Worm (Caenorhabditis elegans) whole organism, L1 larva: ENCODE results near the gene K02D10.8.

ENCODE experiments used
- C04F5.9 ChIP-seq: sonication (generic microtip); optimal IDR thresholded peaks from 2 replicates; lab custom pipeline; 2016; ENCODE audit warnings: missing genetic modification characterization, missing compliant biosample characterization
- F16B12.6 ChIP-seq: fragments of 150-350 bp; optimal IDR thresholded peaks from 2 replicates; lab custom pipeline; 2014; ENCODE audit warnings: missing biosample characterization, missing genetic modification characterization
- Y116A8C.19 ChIP-seq: sonication (generic microtip); optimal IDR thresholded peaks from 2 replicates; lab custom pipeline; 2016; ENCODE audit warnings: missing compliant biosample characterization, missing genetic modification characterization, borderline replicate concordance
- aha-1 ChIP-seq: fragments of 150-350 bp; optimal IDR thresholded peaks from 2 replicates; lab custom pipeline; 2014; ENCODE audit warnings: missing biosample characterization, missing genetic modification characterization
- alr-1 ChIP-seq: fragments of 200-800 bp; sonication (Bioruptor generic); optimal IDR thresholded peaks from 2 replicates; lab custom pipeline; 2018; ENCODE audit warnings: borderline replicate concordance, mild to moderate bottlenecking, missing genetic modification characterization, missing compliant biosample characterization
- ama-1 ChIP-seq: fragments of 150-350 bp; optimal IDR thresholded peaks from 2 replicates; lab custom pipeline; 2014
- blmp-1 ChIP-seq: fragments of 150-350 bp; optimal IDR thresholded peaks from 2 replicates; lab custom pipeline; 2014; ENCODE audit warnings: missing biosample characterization, missing genetic modification characterization
- ceh-63 ChIP-seq: fragments of 200-800 bp; sonication (Bioruptor generic); optimal IDR thresholded peaks from 2 replicates; lab custom pipeline; 2018; ENCODE audit warnings: mild to moderate bottlenecking, missing genetic modification characterization, missing compliant biosample characterization
- ceh-82 ChIP-seq, 3 experiments: fragments of 150-350 bp in 1 of 3; sonication (generic microtip) in 2 of 3; optimal IDR thresholded peaks; 2 replicates each; lab custom pipeline; 2014 to 2017; ENCODE audit warnings: missing biosample characterization in 3 of 3, missing genetic modification characterization in 3 of 3
- ceh-90 ChIP-seq: sonication (generic microtip); optimal IDR thresholded peaks from 2 replicates; lab custom pipeline; 2016; ENCODE audit warnings: missing genetic modification characterization, missing compliant biosample characterization
- ces-1 ChIP-seq: fragments of 150-350 bp; optimal IDR thresholded peaks from 2 replicates; lab custom pipeline; 2014; ENCODE audit warnings: missing biosample characterization, missing genetic modification reagents, missing genetic modification characterization
- efl-1 ChIP-seq, 4 experiments: fragments of 150-350 bp; optimal IDR thresholded peaks in 3 of 4; peaks in 1 of 4; 1 replicate in 1 of 4; 2 replicates in 3 of 4; lab custom pipeline; 2014; ENCODE audit warnings: missing biosample characterization in 2 of 4, missing genetic modification characterization in 2 of 4, missing genetic modification reagents in 2 of 4
- elt-2 ChIP-seq: sonication (generic microtip); optimal IDR thresholded peaks from 2 replicates; lab custom pipeline; 2016; ENCODE audit warnings: missing genetic modification characterization, mild to moderate bottlenecking, inconsistent platforms, missing compliant biosample characterization, missing genetic modification reagents
- ets-5 ChIP-seq: fragments of 200-800 bp; sonication (Bioruptor generic); IDR thresholded peaks from 2 replicates; pipeline ENCODE4 v1.3.6; 2022; ENCODE audit warnings: missing genetic modification characterization, missing compliant biosample characterization
- fkh-10 ChIP-seq: sonication (generic microtip); optimal IDR thresholded peaks from 2 replicates; lab custom pipeline; 2017; ENCODE audit warnings: missing biosample characterization, missing genetic modification reagents, missing genetic modification characterization
- fkh-8 ChIP-seq: sonication (generic microtip); optimal IDR thresholded peaks from 2 replicates; lab custom pipeline; 2016; ENCODE audit warnings: mild to moderate bottlenecking, missing genetic modification characterization, missing compliant biosample characterization
- hlh-4 ChIP-seq: sonication (generic microtip); optimal IDR thresholded peaks from 2 replicates; lab custom pipeline; 2016; ENCODE audit warnings: mild to moderate bottlenecking, missing genetic modification characterization, missing compliant biosample characterization
- hpl-2 ChIP-seq: fragments of 150-350 bp; optimal IDR thresholded peaks from 2 replicates; lab custom pipeline; 2014; ENCODE audit warnings: missing biosample characterization, missing genetic modification reagents, missing genetic modification characterization
- irx-1 ChIP-seq: sonication (generic microtip); optimal IDR thresholded peaks from 2 replicates; lab custom pipeline; 2016; ENCODE audit warnings: missing genetic modification characterization, missing compliant biosample characterization
- isw-1 ChIP-seq: fragments of 200-800 bp; sonication (Bioruptor generic); IDR thresholded peaks from 2 replicates; pipeline ENCODE4 v1.3.6; 2022; ENCODE audit warnings: missing genetic modification characterization, missing compliant biosample characterization
- jun-1 ChIP-seq: fragments of 150-350 bp; optimal IDR thresholded peaks from 2 replicates; lab custom pipeline; 2014; ENCODE audit warnings: missing biosample characterization, missing genetic modification reagents, missing genetic modification characterization
- lin-13 ChIP-seq: fragments of 150-350 bp; optimal IDR thresholded peaks from 2 replicates; lab custom pipeline; 2014; ENCODE audit warnings: missing biosample characterization, missing genetic modification reagents, missing genetic modification characterization
- lin-35 ChIP-seq, 2 experiments: fragments of 150-350 bp; optimal IDR thresholded peaks; 2 replicates each; lab custom pipeline; 2014; ENCODE audit warnings: missing biosample characterization in 2 of 2, missing genetic modification characterization in 2 of 2, missing genetic modification reagents in 2 of 2
- lin-39 ChIP-seq: fragments of 150-350 bp; optimal IDR thresholded peaks from 2 replicates; lab custom pipeline; 2014; ENCODE audit warnings: missing biosample characterization, missing genetic modification reagents, missing genetic modification characterization
- lir-3 ChIP-seq: sonication (generic microtip); optimal IDR thresholded peaks from 2 replicates; lab custom pipeline; 2016; ENCODE audit warnings: mild to moderate bottlenecking, missing genetic modification characterization, moderate library complexity, missing compliant biosample characterization; ENCODE audit not compliant: poor library complexity
- mab-9 ChIP-seq: fragments of 200-800 bp; sonication (Bioruptor generic); IDR thresholded peaks from 2 replicates; pipeline ENCODE4 v1.3.6; 2022; ENCODE audit warnings: missing genetic modification reagents, missing genetic modification characterization, missing compliant biosample characterization
- mdl-1 ChIP-seq, 2 experiments: fragments of 150-350 bp; optimal IDR thresholded peaks; 2 replicates each; lab custom pipeline; 2014 to 2017; ENCODE audit warnings: missing biosample characterization in 2 of 2, missing genetic modification characterization in 2 of 2, inconsistent platforms in 1 of 2
- mef-2 ChIP-seq: fragments of 150-350 bp; optimal IDR thresholded peaks from 2 replicates; lab custom pipeline; 2014; ENCODE audit warnings: missing biosample characterization, missing genetic modification characterization
- mep-1 ChIP-seq: fragments of 150-350 bp; optimal IDR thresholded peaks from 2 replicates; lab custom pipeline; 2014; ENCODE audit warnings: missing biosample characterization, missing genetic modification characterization
- nhr-12 ChIP-seq: sonication (generic microtip); optimal IDR thresholded peaks from 2 replicates; lab custom pipeline; 2017; ENCODE audit warnings: missing biosample characterization, missing genetic modification characterization
- nhr-19 ChIP-seq: fragments of 200-800 bp; sonication (Bioruptor generic); conservative IDR thresholded peaks from 2 replicates; pipeline ENCODE4 v1.3.6; 2022; ENCODE audit warnings: missing genetic modification characterization, missing compliant biosample characterization
- nhr-20 ChIP-seq: sonication (generic microtip); optimal IDR thresholded peaks from 2 replicates; lab custom pipeline; 2016; ENCODE audit warnings: mild to moderate bottlenecking, missing genetic modification characterization, missing compliant biosample characterization
- nhr-28 ChIP-seq: fragments of 150-350 bp; optimal IDR thresholded peaks from 2 replicates; lab custom pipeline; 2014; ENCODE audit warnings: missing biosample characterization, missing genetic modification characterization
- nhr-47 ChIP-seq: sonication (generic microtip); optimal IDR thresholded peaks from 2 replicates; lab custom pipeline; 2016; ENCODE audit warnings: mild to moderate bottlenecking, missing genetic modification characterization, moderate library complexity, missing compliant biosample characterization
- nhr-71 ChIP-seq: sonication (generic microtip); optimal IDR thresholded peaks from 2 replicates; lab custom pipeline; 2016; ENCODE audit warnings: mild to moderate bottlenecking, missing genetic modification characterization, moderate library complexity, missing compliant biosample characterization
- nhr-85 ChIP-seq: sonication (generic microtip); peaks from one replicate; lab custom pipeline; 2016; ENCODE audit warnings: missing genetic modification characterization, inconsistent platforms, missing compliant biosample characterization
- nhr-90 ChIP-seq: sonication (generic microtip); optimal IDR thresholded peaks from 2 replicates; lab custom pipeline; 2016; ENCODE audit warnings: mild to moderate bottlenecking, missing genetic modification characterization, missing compliant biosample characterization; ENCODE audit not compliant: poor library complexity
- pag-3 ChIP-seq: sonication (generic microtip); optimal IDR thresholded peaks from 2 replicates; lab custom pipeline; 2017; ENCODE audit warnings: missing genetic modification characterization, mild to moderate bottlenecking, missing compliant biosample characterization, antibody characterized with exemption, borderline replicate concordance; ENCODE audit not compliant: insufficient read depth
- snpc-4 ChIP-seq: fragments of 150-350 bp; optimal IDR thresholded peaks from 2 replicates; lab custom pipeline; 2014; ENCODE audit warnings: missing biosample characterization, missing genetic modification characterization
- snu-23 ChIP-seq: sonication (generic microtip); optimal IDR thresholded peaks from 2 replicates; lab custom pipeline; 2016; ENCODE audit warnings: missing genetic modification characterization, missing compliant biosample characterization
- sox-4 ChIP-seq: sonication (generic microtip); optimal IDR thresholded peaks from 2 replicates; lab custom pipeline; 2016; ENCODE audit warnings: missing genetic modification characterization, missing compliant biosample characterization
- tbx-2 ChIP-seq: sonication (generic microtip); optimal IDR thresholded peaks from 2 replicates; lab custom pipeline; 2016; ENCODE audit warnings: missing genetic modification characterization, missing compliant biosample characterization
- unc-130 ChIP-seq: fragments of 150-350 bp; optimal IDR thresholded peaks from 2 replicates; lab custom pipeline; 2017; ENCODE audit warnings: missing biosample characterization, missing genetic modification characterization, inconsistent platforms
- unc-30 ChIP-seq: sonication (generic microtip); optimal IDR thresholded peaks from 2 replicates; lab custom pipeline; 2017; ENCODE audit warnings: missing biosample characterization, missing genetic modification characterization
- unc-86 ChIP-seq: sonication (generic microtip); optimal IDR thresholded peaks from 2 replicates; lab custom pipeline; 2016; ENCODE audit warnings: missing genetic modification characterization, missing compliant biosample characterization
- xbp-1 ChIP-seq: sonication (generic microtip); optimal IDR thresholded peaks from 2 replicates; lab custom pipeline; 2016; ENCODE audit warnings: missing genetic modification characterization, missing compliant biosample characterization
- zag-1 ChIP-seq: fragments of 150-350 bp; optimal IDR thresholded peaks from 2 replicates; lab custom pipeline; 2014; ENCODE audit warnings: missing biosample characterization, missing genetic modification characterization
- ztf-11 ChIP-seq, 2 experiments: sonication (generic microtip); optimal IDR thresholded peaks; 2 replicates each; lab custom pipeline; 2016 to 2017; ENCODE audit warnings: missing genetic modification characterization in 2 of 2, missing biosample characterization in 1 of 2, missing compliant biosample characterization in 1 of 2

The K02D10.8 gene

DNA sequence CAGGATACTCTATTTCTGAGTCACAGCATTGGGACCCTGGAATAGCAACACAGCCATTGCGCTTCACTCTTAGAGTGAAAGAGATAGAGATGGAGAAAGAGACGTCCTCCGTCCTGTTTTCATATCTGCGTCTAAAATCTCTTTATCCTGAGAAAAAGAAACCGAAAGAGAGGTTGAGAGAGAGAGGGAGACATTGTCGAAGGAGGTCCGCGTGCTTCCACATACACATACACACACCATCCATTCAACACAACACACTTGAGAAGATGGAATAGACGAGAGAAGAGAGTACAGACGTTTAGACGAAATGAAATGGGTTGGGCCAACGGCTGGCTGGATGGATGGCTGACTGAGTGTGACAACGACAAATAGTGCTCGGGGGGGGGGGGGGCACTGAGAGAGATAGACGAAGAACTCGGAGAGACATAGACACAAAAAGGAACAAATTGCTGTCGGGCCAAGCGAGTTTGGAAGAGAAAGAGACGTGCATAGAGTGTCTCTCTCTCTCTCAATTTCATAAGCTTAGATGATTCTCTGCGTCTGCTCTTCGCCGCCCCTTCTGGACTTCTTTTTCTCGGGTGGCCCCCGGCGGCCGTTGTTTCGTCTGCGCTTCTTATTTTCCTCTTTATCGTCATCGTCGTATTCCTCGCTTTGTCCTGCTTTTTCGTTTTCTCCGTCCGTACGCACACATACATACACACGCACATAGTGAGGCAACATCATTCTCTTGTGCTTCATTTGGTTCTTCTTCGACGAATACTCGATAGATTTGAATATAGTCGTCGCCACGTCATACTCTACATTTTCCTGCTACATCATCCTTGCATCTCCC is 14.0 kb downstream of the K02D10.8 start, which contains the start of gene F54F2.6 (continued):
- peak; percentile 89 for TF ChIP-seq irx-1 (tag; lab: Kevin White, UChicago)
- no peak for TF ChIP-seq Y116A8C.19 (tag; lab: Kevin White, UChicago)
- peak; percentile 80 for TF ChIP-seq jun-1 (tag; lab: Kevin White, UChicago)
- TF ChIP-seq nhr-12 (tag; lab: Kevin White, UChicago), result no peak
- TF ChIP-seq tbx-2 (tag; lab: Kevin White, UChicago), result peak; percentile 97
- TF ChIP-seq mep-1, result peak; percentile 95
- TF ChIP-seq ztf-11 (tag; optimal IDR thresholded peaks at IDR 0.05; lab: Kevin White, UChicago), result peak in 1 of 2 experiments; percentile 61
- TF ChIP-seq C04F5.9 (tag; lab: Kevin White, UChicago), result no peak
- TF ChIP-seq unc-30 (tag; lab: Kevin White, UChicago), result peak; percentile 20
- peak; percentile 98 for TF ChIP-seq nhr-71 (tag; lab: Kevin White, UChicago)
- peak; percentile 17 for TF ChIP-seq ceh-90 (tag; lab: Kevin White, UChicago)
- no peak for TF ChIP-seq pag-3 (tag; lab: Kevin White, UChicago)
- TF ChIP-seq ets-5 (GFP tag; lab: Robert Waterston, UW), result no peak
- TF ChIP-seq snu-23, result peak; percentile 90
- TF ChIP-seq nhr-90 (tag; lab: Kevin White, UChicago), result peak; percentile 54
- peak; percentile 73 to 79 for TF ChIP-seq efl-1 (optimal IDR thresholded peaks at IDR 0.05; lab: Kevin White, UChicago)
- peak; percentile 22 to 95 for TF ChIP-seq efl-1 (GFP tag; optimal IDR thresholded peaks at IDR 0.05 in 1 of 2; lab: Kevin White, UChicago)
- peak; percentile 46 for TF ChIP-seq aha-1
- peak; percentile 84 for TF ChIP-seq mef-2 (tag; lab: Kevin White, UChicago)
- TF ChIP-seq fkh-8 (tag; lab: Kevin White, UChicago), result peak; percentile 94
- peak; percentile 90 for TF ChIP-seq nhr-20
- peak; percentile 94 for TF ChIP-seq nhr-47 (tag; lab: Kevin White, UChicago)
- peak; percentile 98 for TF ChIP-seq unc-86
- peak; percentile 76 for TF ChIP-seq mab-9
- peak; percentile 61 to 67 for TF ChIP-seq lin-35 (GFP tag; optimal IDR thresholded peaks at IDR 0.05; lab: Kevin White, UChicago)
- TF ChIP-seq ceh-82 (tag; optimal IDR thresholded peaks at IDR 0.05; lab: Kevin White, UChicago), result peak; percentile 74 to 86 (median 75)
- TF ChIP-seq F16B12.6, result peak; percentile 8
- TF ChIP-seq fkh-10 (GFP tag; lab: Kevin White, UChicago), result peak; percentile 90
- TF ChIP-seq hpl-2 (GFP tag; lab: Kevin White, UChicago), result no peak
- TF ChIP-seq blmp-1 (tag; lab: Kevin White, UChicago), result peak; percentile 84
- peak; percentile 73 for TF ChIP-seq isw-1 (GFP tag; lab: Robert Waterston, UW)
- no peak for TF ChIP-seq alr-1 (tag; lab: Kevin White, UChicago)
- peak; percentile 64 to 94 for TF ChIP-seq mdl-1 (tag; optimal IDR thresholded peaks at IDR 0.05; lab: Kevin White, UChicago)
- TF ChIP-seq lir-3, result peak; percentile 60
- peak; percentile 83 for TF ChIP-seq xbp-1 (tag; lab: Kevin White, UChicago)
- TF ChIP-seq nhr-19 (GFP tag; lab: Robert Waterston, UW), result peak; percentile 90
- no peak for TF ChIP-seq nhr-28 (tag; lab: Kevin White, UChicago)
- TF ChIP-seq elt-2 (tag; lab: Kevin White, UChicago), result peak; percentile 71
- TF ChIP-seq snpc-4, result peak; percentile 62
- TF ChIP-seq ceh-63 (GFP tag; lab: Kevin White, UChicago), result no peak
- TF ChIP-seq, all 84 proteins: peak for 61

- no peak for TF ChIP-seq C04F5.9 (tag; lab: Kevin White, UChicago)
- TF ChIP-seq F16B12.6, result no peak
- no peak for TF ChIP-seq lin-39 (tag; lab: Kevin White, UChicago)
- TF ChIP-seq lin-13 (GFP tag; lab: Kevin White, UChicago), result no peak
- peak; percentile 17 for TF ChIP-seq nhr-85
- no peak for TF ChIP-seq ces-1 (GFP tag; lab: Kevin White, UChicago)
- TF ChIP-seq hlh-4 (tag; lab: Kevin White, UChicago), result no peak
- TF ChIP-seq zag-1 (tag; lab: Kevin White, UChicago), result no peak
- no peak for TF ChIP-seq alr-1 (tag; lab: Kevin White, UChicago)
- no peak for TF ChIP-seq efl-1 (optimal IDR thresholded peaks at IDR 0.05; lab: Kevin White, UChicago)
- peak in 1 of 2 experiments; percentile 92 for TF ChIP-seq efl-1 (GFP tag; optimal IDR thresholded peaks at IDR 0.05 in 1 of 2; lab: Kevin White, UChicago)
- no peak for TF ChIP-seq ama-1 (lab: Kevin White, UChicago)
- TF ChIP-seq unc-130 (tag; lab: Kevin White, UChicago), result no peak
- peak in 1 of 3 experiments; percentile 1 for TF ChIP-seq ceh-82 (tag; optimal IDR thresholded peaks at IDR 0.05; lab: Kevin White, UChicago)
- TF ChIP-seq sox-4 (tag; lab: Kevin White, UChicago), result no peak
- no peak for TF ChIP-seq ets-5 (GFP tag; lab: Robert Waterston, UW)
- peak; percentile 86 for TF ChIP-seq blmp-1 (tag; lab: Kevin White, UChicago)
- TF ChIP-seq, all 84 proteins: peak for 4
These were observed 14.6 kb downstream of the K02D10.8 start for ce11 chrIII:8800796-8801083.
